Fruit fly (Drosophila melanogaster) whole organism, prepupa: ENCODE data around the gene CG13694.

Source experiments
- Blimp-1 ChIP-seq: fragments of 200-800 bp; sonication (Bioruptor generic); optimal IDR thresholded peaks from 3 replicates; lab custom pipeline; 2017; ENCODE audit warnings: missing biosample characterization, missing genetic modification characterization, mild to moderate bottlenecking, moderate library complexity, missing genetic modification reagents
- CG10631 ChIP-seq: fragments of 200-800 bp; sonication (Bioruptor generic); optimal IDR thresholded peaks from 2 replicates; lab custom pipeline; 2016; ENCODE audit warnings: missing biosample characterization, missing genetic modification characterization
- CG10669 ChIP-seq: fragments of 200-800 bp; sonication (Bioruptor generic); optimal IDR thresholded peaks from 3 replicates; lab custom pipeline; 2018; ENCODE audit warnings: missing biosample characterization, mild to moderate bottlenecking, missing genetic modification characterization, moderate library complexity
- CG11294 ChIP-seq: fragments of 200-800 bp; sonication (Bioruptor generic); IDR thresholded peaks from 2 replicates; pipeline ENCODE4 v1.3.6; 2022; ENCODE audit warnings: missing biosample characterization, missing genetic modification characterization
- CG11762 ChIP-seq: fragments of 200-800 bp; sonication (Bioruptor generic); optimal IDR thresholded peaks from 3 replicates; lab custom pipeline; 2016; ENCODE audit warnings: missing biosample characterization, missing genetic modification characterization; ENCODE audit not compliant: insufficient read depth
- CG11902 ChIP-seq: fragments of 200-800 bp; sonication (Bioruptor generic); optimal IDR thresholded peaks from 3 replicates; lab custom pipeline; 2016; ENCODE audit warnings: missing biosample characterization, missing genetic modification characterization
- CG15336 ChIP-seq: fragments of 200-800 bp; sonication (Bioruptor generic); IDR thresholded peaks from 2 replicates; pipeline ENCODE4 v1.3.6; 2022; ENCODE audit warnings: missing biosample characterization, missing genetic modification characterization
- CG1621 ChIP-seq: fragments of 200-800 bp; sonication (Bioruptor generic); optimal IDR thresholded peaks from 3 replicates; lab custom pipeline; 2018; ENCODE audit warnings: missing biosample characterization, mild to moderate bottlenecking, missing genetic modification characterization
- CG16779 ChIP-seq: fragments of 200-800 bp; sonication (Bioruptor generic); optimal IDR thresholded peaks from 3 replicates; lab custom pipeline; 2017; ENCODE audit warnings: missing biosample characterization, mild to moderate bottlenecking, missing genetic modification characterization
- CG3032 ChIP-seq: fragments of 200-800 bp; optimal IDR thresholded peaks from 2 replicates; lab custom pipeline; 2019; ENCODE audit warnings: missing biosample characterization, mild to moderate bottlenecking, missing genetic modification characterization, moderate library complexity
- CG31627 ChIP-seq: fragments of 200-800 bp; sonication (Bioruptor generic); optimal IDR thresholded peaks from 3 replicates; lab custom pipeline; 2016; ENCODE audit warnings: missing biosample characterization, missing genetic modification characterization
- CG32006 ChIP-seq: fragments of 200-800 bp; sonication (Bioruptor generic); optimal IDR thresholded peaks from 3 replicates; lab custom pipeline; 2017; ENCODE audit warnings: missing biosample characterization, mild to moderate bottlenecking, missing genetic modification characterization
- CG34406 ChIP-seq: fragments of 200-800 bp; sonication (Bioruptor generic); optimal IDR thresholded peaks from 3 replicates; lab custom pipeline; 2016; ENCODE audit warnings: missing biosample characterization, missing genetic modification characterization
- CG4318 ChIP-seq: fragments of 200-800 bp; sonication (Bioruptor generic); optimal IDR thresholded peaks from 3 replicates; lab custom pipeline; 2017; ENCODE audit warnings: missing biosample characterization, mild to moderate bottlenecking, missing genetic modification characterization
- CG6808 ChIP-seq: fragments of 200-800 bp; sonication (Bioruptor generic); optimal IDR thresholded peaks from 3 replicates; lab custom pipeline; 2017; ENCODE audit warnings: missing biosample characterization, missing genetic modification characterization, mild to moderate bottlenecking, moderate library complexity, missing genetic modification reagents
- CG6854 ChIP-seq: fragments of 200-800 bp; sonication (Bioruptor generic); optimal IDR thresholded peaks from 2 replicates; lab custom pipeline; 2017; ENCODE audit warnings: missing biosample characterization, mild to moderate bottlenecking, missing genetic modification characterization
- CG7368 ChIP-seq: fragments of 200-800 bp; sonication (Bioruptor generic); optimal IDR thresholded peaks from 3 replicates; lab custom pipeline; 2016; ENCODE audit warnings: missing biosample characterization, missing genetic modification characterization
- CG8119 ChIP-seq: fragments of 200-800 bp; sonication (Bioruptor generic); IDR thresholded peaks from 3 replicates; pipeline ENCODE4 v1.3.6; 2022; ENCODE audit warnings: missing biosample characterization, missing genetic modification characterization
- CG8319 ChIP-seq: fragments of 200-800 bp; sonication (Bioruptor generic); optimal IDR thresholded peaks from 3 replicates; lab custom pipeline; 2016; ENCODE audit warnings: missing biosample characterization, missing genetic modification characterization
- CG8632 ChIP-seq: fragments of 200-800 bp; sonication (Bioruptor generic); optimal IDR thresholded peaks from 3 replicates; lab custom pipeline; 2016; ENCODE audit warnings: missing biosample characterization, missing genetic modification characterization
- CG9139 ChIP-seq: fragments of 200-800 bp; sonication (Bioruptor generic); optimal IDR thresholded peaks from 3 replicates; lab custom pipeline; 2017; ENCODE audit warnings: missing biosample characterization, mild to moderate bottlenecking, missing genetic modification characterization
- Eip75B ChIP-seq: fragments of 200-800 bp; sonication (Bioruptor generic); optimal IDR thresholded peaks from 3 replicates; lab custom pipeline; 2016; ENCODE audit warnings: missing biosample characterization, missing genetic modification characterization
- Eip78C ChIP-seq: fragments of 200-800 bp; sonication (Bioruptor generic); peaks from one replicate; lab custom pipeline; 2016; ENCODE audit warnings: missing biosample characterization, missing genetic modification characterization
- Eip93F ChIP-seq: fragments of 200-800 bp; sonication (Bioruptor generic); optimal IDR thresholded peaks from 2 replicates; lab custom pipeline; 2016; ENCODE audit warnings: missing biosample characterization, mild to moderate bottlenecking, missing genetic modification characterization
- Ets96B ChIP-seq: fragments of 200-800 bp; optimal IDR thresholded peaks from 2 replicates; lab custom pipeline; 2019; ENCODE audit warnings: missing biosample characterization, mild to moderate bottlenecking, missing genetic modification characterization, moderate library complexity
- Gug ChIP-seq: fragments of 200-800 bp; sonication (Bioruptor generic); IDR thresholded peaks from 2 replicates; pipeline ENCODE4 v1.3.6; 2022; ENCODE audit warnings: missing biosample characterization, missing genetic modification characterization
- Hr38 ChIP-seq: sonication (Bioruptor generic); optimal IDR thresholded peaks from 2 replicates; lab custom pipeline; 2016; ENCODE audit warnings: missing biosample characterization, missing genetic modification characterization
- Hr39 ChIP-seq: fragments of 200-800 bp; sonication (Bioruptor generic); optimal IDR thresholded peaks from 2 replicates; lab custom pipeline; 2016; ENCODE audit warnings: missing biosample characterization, missing genetic modification characterization
- Hr4 ChIP-seq: fragments of 200-800 bp; sonication (Bioruptor generic); optimal IDR thresholded peaks from 3 replicates; lab custom pipeline; 2016; ENCODE audit warnings: missing biosample characterization, missing genetic modification characterization
- Met ChIP-seq: fragments of 200-800 bp; sonication (Bioruptor generic); optimal IDR thresholded peaks from 3 replicates; lab custom pipeline; 2016; ENCODE audit warnings: missing biosample characterization, missing genetic modification characterization
- OdsH ChIP-seq: fragments of 200-800 bp; sonication (Bioruptor generic); optimal IDR thresholded peaks from 3 replicates; lab custom pipeline; 2016; ENCODE audit warnings: missing biosample characterization, missing genetic modification characterization
- Sox102F ChIP-seq: fragments of 200-800 bp; sonication (Bioruptor generic); optimal IDR thresholded peaks from 2 replicates; lab custom pipeline; 2016; ENCODE audit warnings: missing biosample characterization, mild to moderate bottlenecking, missing genetic modification characterization
- Sox14 ChIP-seq: fragments of 200-800 bp; sonication (Bioruptor generic); optimal IDR thresholded peaks from 3 replicates; lab custom pipeline; 2016; ENCODE audit warnings: missing biosample characterization, missing genetic modification characterization
- Sox15 ChIP-seq: fragments of 200-800 bp; sonication (Bioruptor generic); optimal IDR thresholded peaks from 3 replicates; lab custom pipeline; 2016; ENCODE audit warnings: missing biosample characterization, missing genetic modification characterization
- cyc ChIP-seq: fragments of 200-800 bp; sonication (Bioruptor generic); optimal IDR thresholded peaks from 3 replicates; lab custom pipeline; 2016; ENCODE audit warnings: missing biosample characterization, missing genetic modification characterization
- esn ChIP-seq: fragments of 200-800 bp; sonication (Bioruptor generic); optimal IDR thresholded peaks from 2 replicates; lab custom pipeline; 2016; ENCODE audit warnings: missing biosample characterization, mild to moderate bottlenecking, missing genetic modification characterization, moderate library complexity
- fd85E ChIP-seq: fragments of 200-800 bp; sonication (Bioruptor generic); optimal IDR thresholded peaks from 3 replicates; lab custom pipeline; 2016; ENCODE audit warnings: missing biosample characterization, missing genetic modification characterization
- fkh ChIP-seq: fragments of 200-800 bp; sonication (Bioruptor generic); optimal IDR thresholded peaks from 3 replicates; lab custom pipeline; 2017; ENCODE audit warnings: missing biosample characterization, mild to moderate bottlenecking, missing genetic modification characterization, moderate library complexity
- net ChIP-seq: fragments of 200-800 bp; sonication (Bioruptor generic); optimal IDR thresholded peaks from 3 replicates; lab custom pipeline; 2016; ENCODE audit warnings: missing biosample characterization, missing genetic modification characterization
- salr ChIP-seq, 2 experiments: fragments of 200-800 bp; sonication (Bioruptor generic); optimal IDR thresholded peaks; 3 replicates each; lab custom pipeline; 2016 to 2018; ENCODE audit warnings: missing biosample characterization in 2 of 2, missing genetic modification characterization in 2 of 2, mild to moderate bottlenecking in 1 of 2
- ss ChIP-seq, 2 experiments: fragments of 200-800 bp; sonication (Bioruptor generic); optimal IDR thresholded peaks; 2 replicates in 1 of 2; 3 replicates in 1 of 2; lab custom pipeline; 2017 to 2018; ENCODE audit warnings: mild to moderate bottlenecking in 2 of 2, missing biosample characterization in 2 of 2, missing genetic modification characterization in 2 of 2, moderate library complexity in 1 of 2
- svp ChIP-seq: fragments of 200-800 bp; sonication (Bioruptor generic); peaks from one replicate; lab custom pipeline; 2016; ENCODE audit warnings: missing biosample characterization, missing genetic modification characterization
- topi ChIP-seq: fragments of 200-800 bp; sonication (Bioruptor generic); optimal IDR thresholded peaks from 3 replicates; lab custom pipeline; 2016; ENCODE audit warnings: missing biosample characterization, missing genetic modification characterization

Gene CG13694

dm6 chr2L:94639-95059 is 21.6 kb downstream of the CG13694 start, which contains the start of gene Zir:
TSS of gene Zir (plus strand) at chr2L:94739.
- no peak for TF ChIP-seq CG8632 (GFP tag; lab: Kevin White, UChicago)
- TF ChIP-seq Eip93F (GFP tag; lab: Kevin White, UChicago) = no peak
- TF ChIP-seq Gug (GFP tag; lab: Robert Waterston, UW) = no peak
- no peak for TF ChIP-seq salr (GFP tag; optimal IDR thresholded peaks at IDR 0.05; lab: Kevin White, UChicago)
- no peak for TF ChIP-seq CG1621 (tag; lab: Kevin White, UChicago)
- TF ChIP-seq Eip78C (GFP tag; lab: Kevin White, UChicago) = peak; percentile 64
- no peak for TF ChIP-seq CG7368
- no peak for TF ChIP-seq CG8319 (GFP tag; lab: Kevin White, UChicago)
- TF ChIP-seq CG11902 = no peak
- TF ChIP-seq CG16779 (tag; lab: Kevin White, UChicago) = no peak
- TF ChIP-seq Blimp-1 (GFP tag; lab: Kevin White, UChicago) = peak; percentile 5
- TF ChIP-seq CG10631 (GFP tag; lab: Kevin White, UChicago) = no peak
- peak; percentile 84 for TF ChIP-seq fkh
- TF ChIP-seq CG10669 (GFP tag; lab: Kevin White, UChicago) = no peak
- TF ChIP-seq Sox102F (GFP tag; lab: Kevin White, UChicago) = no peak
- no peak for TF ChIP-seq ss (GFP tag; optimal IDR thresholded peaks at IDR 0.05; lab: Kevin White, UChicago)
- TF ChIP-seq topi = no peak
- TF ChIP-seq svp (GFP tag; lab: Kevin White, UChicago) = no peak
- peak; percentile 34 for TF ChIP-seq esn

- peak; percentile 38 for TF ChIP-seq Blimp-1 (GFP tag; lab: Kevin White, UChicago)
- no peak for TF ChIP-seq Hr39 (GFP tag; lab: Kevin White, UChicago)
Measured at dm6 chr2L:94096-94495, 22.2 kb downstream of the CG13694 start.

dm6 chr2L:92993-93392 is 23.3 kb downstream of the CG13694 start:
- TF ChIP-seq net (GFP tag; lab: Kevin White, UChicago) (peak; percentile 77), CG32006 (GFP tag; lab: Kevin White, UChicago) (no peak), Eip78C (GFP tag; lab: Kevin White, UChicago) (peak; percentile 38), CG8119 (GFP tag; lab: Robert Waterston, UW) (peak; percentile 18; the same call in 1 of the 3 replicates)
- TF ChIP-seq, all 60 proteins: peak for 3

- TF ChIP-seq fkh = no peak
- TF ChIP-seq CG4318 (GFP tag; lab: Kevin White, UChicago) = peak; percentile 13
- TF ChIP-seq CG31627 (GFP tag; lab: Kevin White, UChicago) = peak; percentile 72
- TF ChIP-seq Met (GFP tag; lab: Kevin White, UChicago) = peak; percentile 80
- peak; percentile 59 for TF ChIP-seq cyc
- TF ChIP-seq Sox14 = peak; percentile 81
- TF ChIP-seq Eip78C (GFP tag; lab: Kevin White, UChicago) = peak; percentile 95
- peak; percentile 6 for TF ChIP-seq fd85E
- TF ChIP-seq CG1621 (tag; lab: Kevin White, UChicago) = peak; percentile 84
- peak; percentile 71 for TF ChIP-seq Blimp-1 (GFP tag; lab: Kevin White, UChicago)
- TF ChIP-seq OdsH (GFP tag; lab: Kevin White, UChicago) = peak; percentile 73
- TF ChIP-seq CG34406 (GFP tag; lab: Kevin White, UChicago) = peak; percentile 74
- TF ChIP-seq esn = peak; percentile 83
- TF ChIP-seq ss (GFP tag; optimal IDR thresholded peaks at IDR 0.05; lab: Kevin White, UChicago) = peak; percentile 90 to 98
- TF ChIP-seq CG15336 = peak; percentile 72
- peak; percentile 71; the same call in 2 of the 3 replicates for TF ChIP-seq CG8119 (GFP tag; lab: Robert Waterston, UW)
- TF ChIP-seq CG7368 = peak; percentile 75
- no peak for TF ChIP-seq Sox102F (GFP tag; lab: Kevin White, UChicago)
- peak; percentile 83 for TF ChIP-seq Eip75B (GFP tag; lab: Kevin White, UChicago)
- peak; percentile 87 for TF ChIP-seq Ets96B
- peak in 1 of 2 experiments; percentile 63 for TF ChIP-seq salr (GFP tag; optimal IDR thresholded peaks at IDR 0.05; lab: Kevin White, UChicago)
- peak; percentile 71 for TF ChIP-seq CG8632 (GFP tag; lab: Kevin White, UChicago)
- peak; percentile 84 for TF ChIP-seq CG6854 (GFP tag; lab: Kevin White, UChicago)
- peak; percentile 83 for TF ChIP-seq CG10669 (GFP tag; lab: Kevin White, UChicago)
- TF ChIP-seq CG11294 (GFP tag; lab: Robert Waterston, UW) = no peak
- peak; percentile 3 for TF ChIP-seq Sox15 (GFP tag; lab: Kevin White, UChicago)
- peak; percentile 69 for TF ChIP-seq CG11762 (GFP tag; lab: Kevin White, UChicago)
- TF ChIP-seq CG3032 (tag; lab: Kevin White, UChicago) = peak; percentile 89
- no peak for TF ChIP-seq svp (GFP tag; lab: Kevin White, UChicago)
- peak; percentile 72 for TF ChIP-seq Eip93F (GFP tag; lab: Kevin White, UChicago)
- TF ChIP-seq Hr38 = no peak
- peak; percentile 42 for TF ChIP-seq Hr4 (GFP tag; lab: Kevin White, UChicago)
- TF ChIP-seq CG8319 (GFP tag; lab: Kevin White, UChicago) = no peak
- TF ChIP-seq CG6808 (GFP tag; lab: Kevin White, UChicago) = peak; percentile 88
- peak; percentile 68 for TF ChIP-seq CG9139
- TF ChIP-seq topi = peak; percentile 79
Measured at dm6 chr2L:91830-92229, 24.5 kb downstream of the CG13694 start.
